Worm (Caenorhabditis elegans) whole organism, L4 larva: ENCODE measurements around the gene cec-3.
A peak's percentile ranks its signal among the peaks of the same experiment; 100 is the strongest.

Experiments
- F26F4.8 ChIP-seq: fragments of 200-800 bp; sonication (Bioruptor generic); conservative IDR thresholded peaks from 2 replicates; pipeline ENCODE4 v1.3.6; 2022; ENCODE audit warnings: missing genetic modification characterization, missing compliant biosample characterization
- F37D6.2 ChIP-seq: sonication (generic microtip); optimal IDR thresholded peaks from 2 replicates; lab custom pipeline; 2016; ENCODE audit warnings: mild to moderate bottlenecking, missing genetic modification characterization, missing compliant biosample characterization
- F44E2.7 ChIP-seq: fragments of 200-800 bp; sonication (Bioruptor generic); IDR thresholded peaks from 2 replicates; pipeline ENCODE4 v2.1.2; 2022; ENCODE audit warnings: missing genetic modification characterization, missing compliant biosample characterization
- F49E8.2 ChIP-seq: sonication (generic microtip); optimal IDR thresholded peaks from 2 replicates; lab custom pipeline; 2016; ENCODE audit warnings: missing compliant biosample characterization, mild to moderate bottlenecking, missing genetic modification characterization, borderline replicate concordance
- R02D3.7 ChIP-seq: fragments of 150-350 bp; sonication (generic microtip); optimal IDR thresholded peaks from 3 replicates; lab custom pipeline; 2014; ENCODE audit warnings: missing biosample characterization, missing genetic modification characterization
- T20F7.1 ChIP-seq: fragments of 200-800 bp; sonication (Bioruptor generic); optimal IDR thresholded peaks from 2 replicates; lab custom pipeline; 2018; ENCODE audit warnings: mild to moderate bottlenecking, missing genetic modification characterization, missing compliant biosample characterization
- T26A8.4 ChIP-seq: fragments of 200-800 bp; sonication (Bioruptor generic); IDR thresholded peaks from 2 replicates; pipeline ENCODE4 v1.3.6; 2022; ENCODE audit warnings: missing genetic modification characterization, missing compliant biosample characterization
- Y105C5A.15 ChIP-seq: fragments of 200-800 bp; sonication (Bioruptor generic); IDR thresholded peaks from 2 replicates; pipeline ENCODE4 v1.3.6; 2022; ENCODE audit warnings: missing genetic modification characterization, missing compliant biosample characterization
- ZK337.2 ChIP-seq: fragments of 200-800 bp; sonication (Bioruptor generic); IDR thresholded peaks from 2 replicates; pipeline ENCODE4 v1.3.6; 2022; ENCODE audit warnings: missing genetic modification reagents, missing genetic modification characterization, missing compliant biosample characterization
- aha-1 ChIP-seq: fragments of 150-350 bp; peaks from one replicate; lab custom pipeline; 2014; ENCODE audit warnings: missing biosample characterization, missing genetic modification characterization
- ama-1 ChIP-seq: fragments of 150-350 bp; optimal IDR thresholded peaks from 2 replicates; lab custom pipeline; 2014; ENCODE audit warnings: inconsistent platforms, mixed read lengths
- ceh-28 ChIP-seq: fragments of 150-350 bp; optimal IDR thresholded peaks from 2 replicates; lab custom pipeline; 2014; ENCODE audit warnings: missing biosample characterization, missing genetic modification reagents, missing genetic modification characterization
- ceh-44 ChIP-seq: fragments of 200-800 bp; sonication (Bioruptor generic); IDR thresholded peaks from 2 replicates; pipeline ENCODE4 v1.3.6; 2022; ENCODE audit warnings: missing genetic modification reagents, missing genetic modification characterization, missing compliant biosample characterization
- ceh-82 ChIP-seq: sonication (generic microtip); optimal IDR thresholded peaks from 2 replicates; lab custom pipeline; 2017; ENCODE audit warnings: missing biosample characterization, missing genetic modification characterization
- daf-12 ChIP-seq: fragments of 150-350 bp; optimal IDR thresholded peaks from 2 replicates; lab custom pipeline; 2014; ENCODE audit warnings: missing biosample characterization, missing genetic modification reagents, missing genetic modification characterization
- daf-16 ChIP-seq, 3 experiments: sonication (generic microtip); optimal IDR thresholded peaks; 2 replicates each; lab custom pipeline; 2016 to 2017; ENCODE audit warnings: missing genetic modification characterization in 3 of 3, missing genetic modification reagents in 3 of 3, mild to moderate bottlenecking in 2 of 3, missing compliant biosample characterization in 2 of 3, missing biosample characterization in 1 of 3, moderate library complexity in 1 of 3
- daf-8 ChIP-seq: fragments of 200-800 bp; sonication (Bioruptor generic); IDR thresholded peaks from 2 replicates; pipeline ENCODE4 v1.3.6; 2022; ENCODE audit warnings: missing genetic modification characterization, missing compliant biosample characterization
- dmd-9 ChIP-seq: fragments of 200-800 bp; sonication (Bioruptor generic); IDR thresholded peaks from 2 replicates; pipeline ENCODE4 v1.3.6; 2022; ENCODE audit warnings: missing genetic modification reagents, missing genetic modification characterization, missing compliant biosample characterization
- dve-1 ChIP-seq: sonication (generic microtip); optimal IDR thresholded peaks from 2 replicates; lab custom pipeline; 2017; ENCODE audit warnings: antibody characterized with exemption, mild to moderate bottlenecking, missing genetic modification characterization, missing compliant biosample characterization; ENCODE audit not compliant: insufficient read depth
- egl-27 ChIP-seq: sonication (generic microtip); optimal IDR thresholded peaks from 3 replicates; lab custom pipeline; 2017; ENCODE audit warnings: missing biosample characterization, missing genetic modification reagents, missing genetic modification characterization
- fkh-10 ChIP-seq: fragments of 150-350 bp; optimal IDR thresholded peaks from 2 replicates; lab custom pipeline; 2014; ENCODE audit warnings: missing biosample characterization, missing genetic modification reagents, missing genetic modification characterization
- gei-8 ChIP-seq: fragments of 200-800 bp; sonication (Bioruptor generic); optimal IDR thresholded peaks from 2 replicates; lab custom pipeline; 2018; ENCODE audit warnings: mild to moderate bottlenecking, missing genetic modification characterization, missing compliant biosample characterization
- hif-1 ChIP-seq, 2 experiments: sonication (generic microtip); optimal IDR thresholded peaks; 2 replicates each; lab custom pipeline; 2016 to 2017; ENCODE audit warnings: missing compliant biosample characterization in 2 of 2, missing genetic modification characterization in 2 of 2, missing genetic modification reagents in 2 of 2, missing genotype in 2 of 2, mild to moderate bottlenecking in 1 of 2
- hlh-30 ChIP-seq: sonication (generic microtip); optimal IDR thresholded peaks from 2 replicates; lab custom pipeline; 2017; ENCODE audit warnings: antibody characterized with exemption, mild to moderate bottlenecking, missing genetic modification characterization, missing compliant biosample characterization; ENCODE audit not compliant: insufficient read depth
- hmg-1.1 ChIP-seq: fragments of 200-800 bp; sonication (Bioruptor generic); IDR thresholded peaks from 2 replicates; pipeline ENCODE4 v1.3.6; 2022; ENCODE audit warnings: missing genetic modification reagents, missing genetic modification characterization, missing compliant biosample characterization
- lin-13 ChIP-seq: fragments of 150-350 bp; optimal IDR thresholded peaks from 2 replicates; lab custom pipeline; 2014; ENCODE audit warnings: missing biosample characterization, missing genetic modification reagents, missing genetic modification characterization
- lin-38 ChIP-seq: fragments of 200-800 bp; sonication (Bioruptor generic); IDR thresholded peaks from 2 replicates; pipeline ENCODE4 v1.3.6; 2022; ENCODE audit warnings: missing genetic modification reagents, missing genetic modification characterization, missing compliant biosample characterization
- lsy-2 ChIP-seq, 2 experiments: fragments of 150-350 bp in 1 of 2; sonication (generic microtip) in 1 of 2; optimal IDR thresholded peaks; 2 replicates each; lab custom pipeline; 2014 to 2017; ENCODE audit warnings: missing biosample characterization in 2 of 2, missing genetic modification characterization in 2 of 2
- mdl-1 ChIP-seq, 2 experiments: fragments of 150-350 bp in 1 of 2; sonication (generic microtip) in 1 of 2; optimal IDR thresholded peaks; 2 replicates each; lab custom pipeline; 2014 to 2017; ENCODE audit warnings: missing biosample characterization in 2 of 2, missing genetic modification characterization in 2 of 2
- mdt-29 ChIP-seq: fragments of 200-800 bp; sonication (Bioruptor generic); IDR thresholded peaks from 2 replicates; pipeline ENCODE4 v1.3.6; 2022; ENCODE audit warnings: missing genetic modification reagents, missing genetic modification characterization, missing compliant biosample characterization
- mep-1 ChIP-seq: fragments of 150-350 bp; sonication (generic microtip); optimal IDR thresholded peaks from 3 replicates; lab custom pipeline; 2014; ENCODE audit warnings: missing biosample characterization, missing genetic modification characterization
- mes-2 ChIP-seq: sonication (generic microtip); optimal IDR thresholded peaks from 2 replicates; lab custom pipeline; 2016; ENCODE audit warnings: missing genotype, mild to moderate bottlenecking, missing genetic modification characterization, missing compliant biosample characterization; ENCODE audit not compliant: poor library complexity, severe bottlenecking
- mxl-3 ChIP-seq: fragments of 200-800 bp; sonication (Bioruptor generic); optimal IDR thresholded peaks from 2 replicates; lab custom pipeline; 2018; ENCODE audit warnings: mild to moderate bottlenecking, missing genetic modification characterization, missing compliant biosample characterization
- nhr-111 ChIP-seq: fragments of 200-800 bp; sonication (Bioruptor generic); optimal IDR thresholded peaks from 2 replicates; lab custom pipeline; 2018; ENCODE audit warnings: mild to moderate bottlenecking, missing genetic modification characterization, missing compliant biosample characterization
- nhr-28 ChIP-seq: fragments of 150-350 bp; optimal IDR thresholded peaks from 2 replicates; lab custom pipeline; 2014; ENCODE audit warnings: missing biosample characterization, missing genetic modification characterization
- nhr-6 ChIP-seq: fragments of 150-350 bp; optimal IDR thresholded peaks from 2 replicates; lab custom pipeline; 2014; ENCODE audit warnings: missing biosample characterization, missing genetic modification characterization
- php-3 ChIP-seq: fragments of 200-800 bp; sonication (Bioruptor generic); IDR thresholded peaks from 2 replicates; pipeline ENCODE4 v1.3.6; 2022; ENCODE audit warnings: missing genetic modification reagents, missing genetic modification characterization, missing compliant biosample characterization
- pqm-1 ChIP-seq: sonication (generic microtip); optimal IDR thresholded peaks from 2 replicates; lab custom pipeline; 2017; ENCODE audit warnings: missing biosample characterization, missing genetic modification characterization
- rbr-2 ChIP-seq: sonication (generic microtip); optimal IDR thresholded peaks from 2 replicates; lab custom pipeline; 2016; ENCODE audit warnings: missing genotype, missing genetic modification characterization, missing compliant biosample characterization
- saeg-2 ChIP-seq: fragments of 200-800 bp; sonication (Bioruptor generic); IDR thresholded peaks from 2 replicates; pipeline ENCODE4 v1.3.6; 2022; ENCODE audit warnings: missing genetic modification reagents, missing genetic modification characterization, missing compliant biosample characterization
- sdz-12 ChIP-seq: fragments of 200-800 bp; sonication (Bioruptor generic); optimal IDR thresholded peaks from 2 replicates; lab custom pipeline; 2018; ENCODE audit warnings: mild to moderate bottlenecking, missing genetic modification characterization, missing compliant biosample characterization
- set-16 ChIP-seq: fragments of 200-800 bp; sonication (Bioruptor generic); IDR thresholded peaks from 2 replicates; pipeline ENCODE4 v1.3.6; 2022; ENCODE audit warnings: missing genetic modification reagents, missing genetic modification characterization, missing compliant biosample characterization
- snpc-1.2 ChIP-seq: fragments of 200-800 bp; sonication (Bioruptor generic); IDR thresholded peaks from 2 replicates; pipeline ENCODE4 v1.3.6; 2022; ENCODE audit warnings: missing genetic modification reagents, missing genetic modification characterization, missing compliant biosample characterization
- tra-1 ChIP-seq: fragments of 200-800 bp; sonication (Bioruptor generic); IDR thresholded peaks from 2 replicates; pipeline ENCODE4 v1.3.6; 2022; ENCODE audit warnings: missing genetic modification reagents, missing genetic modification characterization, missing compliant biosample characterization
- unc-39 ChIP-seq: sonication (generic microtip); optimal IDR thresholded peaks from 2 replicates; lab custom pipeline; 2017; ENCODE audit warnings: missing biosample characterization, missing genetic modification characterization
- unc-62 ChIP-seq, 3 experiments: fragments of 150-350 bp in 1 of 3; sonication (generic microtip); optimal IDR thresholded peaks in 2 of 3; peaks in 1 of 3; 1 replicate in 1 of 3; 2 replicates in 2 of 3; lab custom pipeline; 2014 to 2017; ENCODE audit warnings: missing biosample characterization in 3 of 3, missing genetic modification characterization in 3 of 3, missing genetic modification reagents in 3 of 3, missing genotype in 1 of 3
- zip-11 ChIP-seq: fragments of 200-800 bp; sonication (Bioruptor generic); IDR thresholded peaks from 2 replicates; pipeline ENCODE4 v1.3.6; 2022; ENCODE audit warnings: missing genetic modification characterization, missing compliant biosample characterization
- ztf-11 ChIP-seq: fragments of 150-350 bp; optimal IDR thresholded peaks from 2 replicates; lab custom pipeline; 2014; ENCODE audit warnings: missing biosample characterization, missing genetic modification characterization
- ztf-7 ChIP-seq: fragments of 150-350 bp; optimal IDR thresholded peaks from 2 replicates; lab custom pipeline; 2014; ENCODE audit warnings: missing biosample characterization, missing genetic modification characterization

Gene cec-3

ce11 chrII:7860221-7860928 lies 3.0 kb upstream of the cec-3 start, which contains the start of gene lin-5:
Gene lin-5 (plus strand): TSS chrII:7860574.
- TF ChIP-seq ZK337.2 (GFP tag; lab: Robert Waterston, UW) (no peak), ceh-44 (GFP tag; lab: Robert Waterston, UW) (no peak), T20F7.1 (GFP tag; lab: Kevin White, UChicago) (peak; percentile 58), mes-2 (tag; lab: Kevin White, UChicago) (peak; percentile 70), unc-39 (tag; lab: Kevin White, UChicago) (no peak), mdt-29 (no peak), nhr-6 (tag; lab: Kevin White, UChicago) (no peak), R02D3.7 (tag; lab: Kevin White, UChicago) (no peak), daf-16 (GFP tag; optimal IDR thresholded peaks at IDR 0.05; lab: Kevin White, UChicago) (no peak), daf-16 (tag; optimal IDR thresholded peaks at IDR 0.05; lab: Kevin White, UChicago) (peak; percentile 25), F37D6.2 (tag; lab: Kevin White, UChicago) (peak; percentile 16), lsy-2 (tag; optimal IDR thresholded peaks at IDR 0.05; lab: Kevin White, UChicago) (peak in 1 of 2 experiments; percentile 86), ama-1 (lab: Kevin White, UChicago) (no peak), dmd-9 (GFP tag; lab: Robert Waterston, UW) (no peak), nhr-111 (GFP tag; lab: Kevin White, UChicago) (no peak), hmg-1.1 (GFP tag; lab: Robert Waterston, UW) (peak; percentile 30; the same call in 1 of the 2 replicates), lin-13 (GFP tag; lab: Kevin White, UChicago) (peak; percentile 20), gei-8 (no peak), set-16 (GFP tag; lab: Robert Waterston, UW) (no peak), hlh-30 (tag; lab: Kevin White, UChicago) (peak; percentile 53), dve-1 (tag; lab: Kevin White, UChicago) (peak; percentile 4), ztf-11 (tag; lab: Kevin White, UChicago) (no peak), mxl-3 (peak; percentile 27), nhr-28 (no peak), mdl-1 (tag; optimal IDR thresholded peaks at IDR 0.05; lab: Kevin White, UChicago) (peak in 1 of 2 experiments; percentile 23), F26F4.8 (GFP tag; lab: Robert Waterston, UW) (no peak), tra-1 (no peak), mep-1 (peak; percentile 67), T26A8.4 (GFP tag; lab: Robert Waterston, UW) (no peak), rbr-2 (peak; percentile 45), snpc-1.2 (GFP tag; lab: Robert Waterston, UW) (no peak), unc-62 (GFP tag; optimal IDR thresholded peaks at IDR 0.05 in 1 of 2; lab: Kevin White, UChicago) (peak in 1 of 2 experiments; percentile 91), unc-62 (tag; optimal IDR thresholded peaks at IDR 0.05; lab: Kevin White, UChicago) (no peak), Y105C5A.15 (GFP tag; lab: Robert Waterston, UW) (no peak), lin-38 (peak; percentile 63), hif-1 (tag; optimal IDR thresholded peaks at IDR 0.05; lab: Kevin White, UChicago) (peak in 1 of 2 experiments; percentile 74), ceh-28 (no peak), sdz-12 (GFP tag; lab: Kevin White, UChicago) (no peak), F49E8.2 (tag; lab: Kevin White, UChicago) (peak; percentile 40), ztf-7 (tag; lab: Kevin White, UChicago) (no peak), pqm-1 (tag; lab: Kevin White, UChicago) (no peak), php-3 (GFP tag; lab: Robert Waterston, UW) (no peak), ceh-82 (tag; lab: Kevin White, UChicago) (no peak), F44E2.7 (GFP tag; lab: Robert Waterston, UW) (no peak), daf-8 (no peak), egl-27 (no peak), daf-12 (tag; lab: Kevin White, UChicago) (no peak), zip-11 (no peak), aha-1 (tag; lab: Kevin White, UChicago) (peak; percentile 94), fkh-10 (GFP tag; lab: Kevin White, UChicago) (peak; percentile 9), saeg-2 (GFP tag; lab: Robert Waterston, UW) (no peak)
